Fruit fly (Drosophila melanogaster) whole organism, wandering third instar larva: ENCODE results near the gene hb.

Experiments used
- CG32264 ChIP-seq: fragments of 200-800 bp; sonication (Bioruptor generic); optimal IDR thresholded peaks from 2 replicates; lab custom pipeline; 2016; ENCODE audit warnings: missing biosample characterization, missing genetic modification characterization
- CG9705 ChIP-seq: fragments of 200-800 bp; sonication (Bioruptor generic); optimal IDR thresholded peaks from 2 replicates; lab custom pipeline; 2018; ENCODE audit warnings: missing biosample characterization, mild to moderate bottlenecking, missing genetic modification characterization
- CrebA ChIP-seq: fragments of 200-800 bp; sonication (Bioruptor generic); optimal IDR thresholded peaks from 2 replicates; lab custom pipeline; 2016; ENCODE audit warnings: missing biosample characterization, mild to moderate bottlenecking, missing genetic modification characterization, borderline replicate concordance
- Dfd ChIP-seq: fragments of >200 bp; optimal IDR thresholded peaks from 2 replicates; lab custom pipeline; 2017; ENCODE audit warnings: missing biosample characterization, missing genetic modification characterization
- Dif ChIP-seq: fragments of 200-275, 200-300 bp; sonication (Bioruptor generic); optimal IDR thresholded peaks from 2 replicates; lab custom pipeline; 2018; ENCODE audit warnings: missing biosample characterization, missing genetic modification characterization; ENCODE audit not compliant: partially characterized antibody
- GATAd ChIP-seq: sonication (Bioruptor generic); optimal IDR thresholded peaks from 2 replicates; lab custom pipeline; 2016; ENCODE audit warnings: missing biosample characterization, missing genetic modification characterization
- Hnf4 ChIP-seq: fragments of 200-800 bp; sonication (Bioruptor generic); optimal IDR thresholded peaks from 2 replicates; lab custom pipeline; 2016; ENCODE audit warnings: missing biosample characterization, mild to moderate bottlenecking, missing genetic modification characterization
- Hr78 ChIP-seq: fragments of >200 bp; optimal IDR thresholded peaks from 2 replicates; lab custom pipeline; 2017; ENCODE audit warnings: missing biosample characterization, missing genetic modification characterization
- Hr83 ChIP-seq: fragments of 200-300 bp; sonication (Bioruptor generic); optimal IDR thresholded peaks from 2 replicates; lab custom pipeline; 2016; ENCODE audit warnings: missing biosample characterization, mild to moderate bottlenecking, missing genetic modification characterization, moderate library complexity; ENCODE audit not compliant: poor library complexity, severe bottlenecking
- Jra ChIP-seq: sonication (Bioruptor generic); optimal IDR thresholded peaks from 2 replicates; lab custom pipeline; 2016; ENCODE audit warnings: missing biosample characterization, missing genetic modification characterization
- Myc ChIP-seq: fragments of >200 bp; optimal IDR thresholded peaks from 2 replicates; lab custom pipeline; 2017
- OdsH ChIP-seq: fragments of 200-800 bp; sonication (Bioruptor generic); optimal IDR thresholded peaks from 2 replicates; lab custom pipeline; 2016; ENCODE audit warnings: missing biosample characterization, mild to moderate bottlenecking, missing genetic modification characterization
- Rel ChIP-seq, 2 experiments: fragments of 200-800 bp; sonication (Bioruptor generic) in 1 of 2; optimal IDR thresholded peaks; 2 replicates in 1 of 2; 3 replicates in 1 of 2; lab custom pipeline; 2016 to 2019; ENCODE audit warnings: mild to moderate bottlenecking in 2 of 2, missing biosample characterization in 2 of 2, missing genetic modification characterization in 2 of 2, moderate library complexity in 1 of 2
- Sp1 ChIP-seq: fragments of 200-800 bp; sonication (Bioruptor generic); optimal IDR thresholded peaks from 3 replicates; lab custom pipeline; 2019; ENCODE audit warnings: missing biosample characterization, mild to moderate bottlenecking, missing genetic modification characterization, moderate library complexity
- Vsx2 ChIP-seq: fragments of 200-300, 225-300 bp; sonication (Bioruptor generic); optimal IDR thresholded peaks from 2 replicates; lab custom pipeline; 2018; ENCODE audit warnings: missing biosample characterization, missing genetic modification characterization; ENCODE audit not compliant: partially characterized antibody
- br ChIP-seq: fragments of 200-800 bp; sonication (Bioruptor generic); optimal IDR thresholded peaks from 2 replicates; lab custom pipeline; 2016; ENCODE audit warnings: missing biosample characterization, missing genetic modification characterization
- brk ChIP-seq: fragments of 200-800 bp; sonication (Bioruptor generic); optimal IDR thresholded peaks from 2 replicates; lab custom pipeline; 2016; ENCODE audit warnings: missing biosample characterization, mild to moderate bottlenecking, missing genetic modification characterization
- dl ChIP-seq, 2 experiments: fragments of 175-275, 200-275 bp in 1 of 2; fragments of 200-275 bp in 1 of 2; sonication (Bioruptor generic); optimal IDR thresholded peaks; lab custom pipeline; 2018; ENCODE audit warnings: mild to moderate bottlenecking in 2 of 2, missing biosample characterization in 2 of 2, missing genetic modification characterization in 2 of 2, moderate library complexity in 2 of 2; ENCODE audit not compliant: partially characterized antibody in 2 of 2, insufficient read depth in 1 of 2
- dmrt93B ChIP-seq: fragments of 200-800 bp; sonication (Bioruptor generic); optimal IDR thresholded peaks from 2 replicates; lab custom pipeline; 2018; ENCODE audit warnings: missing biosample characterization, mild to moderate bottlenecking, missing genetic modification characterization
- dsf ChIP-seq: sonication (Bioruptor generic); optimal IDR thresholded peaks from 2 replicates; lab custom pipeline; 2016; ENCODE audit warnings: missing biosample characterization, missing genetic modification characterization, borderline replicate concordance
- ey ChIP-seq: fragments of 200-800 bp; sonication (Bioruptor generic); optimal IDR thresholded peaks from 2 replicates; lab custom pipeline; 2016; ENCODE audit warnings: missing biosample characterization, missing genetic modification characterization
- fru ChIP-seq: fragments of 200-800 bp; sonication (Bioruptor generic); optimal IDR thresholded peaks from 3 replicates; lab custom pipeline; 2016; ENCODE audit warnings: missing biosample characterization, mild to moderate bottlenecking, missing genetic modification characterization
- h ChIP-seq: fragments of 200-800 bp; sonication (Bioruptor generic); optimal IDR thresholded peaks from 3 replicates; lab custom pipeline; 2016; ENCODE audit warnings: missing biosample characterization, mild to moderate bottlenecking, missing genetic modification characterization
- jim ChIP-seq: fragments of 175-275, 200-325 bp; sonication (Bioruptor generic); optimal IDR thresholded peaks from 2 replicates; lab custom pipeline; 2016; ENCODE audit warnings: missing biosample characterization, mild to moderate bottlenecking, missing genetic modification characterization
- lola ChIP-seq: fragments of >200 bp; optimal IDR thresholded peaks from 2 replicates; lab custom pipeline; 2017; ENCODE audit warnings: missing biosample characterization, missing genetic modification characterization
- pan ChIP-seq: fragments of >200 bp; optimal IDR thresholded peaks from 2 replicates; lab custom pipeline; 2017
- rgr ChIP-seq: fragments of 200-800 bp; sonication (Bioruptor generic); optimal IDR thresholded peaks from 3 replicates; lab custom pipeline; 2016; ENCODE audit warnings: missing biosample characterization, mild to moderate bottlenecking, missing genetic modification characterization
- sage ChIP-seq: fragments of 200-800 bp; sonication (Bioruptor generic); optimal IDR thresholded peaks from 2 replicates; lab custom pipeline; 2016; ENCODE audit warnings: missing biosample characterization, mild to moderate bottlenecking, missing genetic modification characterization
- tai ChIP-seq: sonication (Bioruptor generic); optimal IDR thresholded peaks from 2 replicates; lab custom pipeline; 2016; ENCODE audit warnings: missing biosample characterization, missing genetic modification characterization
- usp ChIP-seq: fragments of >200 bp; optimal IDR thresholded peaks from 2 replicates; lab custom pipeline; 2017; ENCODE audit warnings: missing biosample characterization, missing genetic modification characterization

hb gene

dm6 chr3R:8744198-8744597, 46.6 kb upstream of the hb start (continued):
- TF ChIP-seq usp (GFP tag; lab: Kevin White, UChicago) (no peak), tai (peak; percentile 54)

DNA sequence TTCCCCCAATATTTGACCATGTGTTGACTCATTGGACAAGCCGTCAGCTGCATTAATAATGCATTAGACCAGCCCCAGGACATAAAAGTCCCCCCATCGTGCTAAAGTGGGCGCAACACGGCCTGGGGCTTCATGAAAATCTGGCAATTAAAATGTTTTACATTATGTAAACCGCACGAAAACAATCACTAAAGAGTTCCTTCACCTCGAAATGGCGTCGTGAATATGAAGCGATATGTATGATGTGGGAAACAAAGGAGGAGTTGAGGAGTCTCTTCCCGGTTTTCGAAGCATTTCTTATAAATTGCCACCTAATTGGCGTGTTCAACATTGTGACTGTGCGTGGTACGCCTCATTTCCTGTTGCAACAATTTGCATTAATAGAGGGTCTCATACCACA, 45.0 kb upstream of the hb start:
- no peak for TF ChIP-seq ey (GFP tag; lab: Kevin White, UChicago)
- TF ChIP-seq Vsx2 (GFP tag; lab: Kevin White, UChicago) = no peak
- no peak for TF ChIP-seq Dfd (GFP tag; lab: Kevin White, UChicago)
- TF ChIP-seq dl (GFP tag; optimal IDR thresholded peaks at IDR 0.05; lab: Kevin White, UChicago; ENCODE audit: insufficient read depth in 1 of 2, partially characterized antibody in 2 of 2) = no peak
- TF ChIP-seq jim = no peak
- no peak for TF ChIP-seq Myc (lab: Kevin White, UChicago)
- TF ChIP-seq pan (lab: Kevin White, UChicago) = no peak
- TF ChIP-seq br (GFP tag; lab: Kevin White, UChicago) = no peak
- TF ChIP-seq Rel (GFP tag; optimal IDR thresholded peaks at IDR 0.05; lab: Kevin White, UChicago) = no peak
- TF ChIP-seq Rel (tag; optimal IDR thresholded peaks at IDR 0.05; lab: Kevin White, UChicago) = no peak
- no peak for TF ChIP-seq brk (GFP tag; lab: Kevin White, UChicago)
- TF ChIP-seq Jra (GFP tag; lab: Kevin White, UChicago) = no peak
- TF ChIP-seq CrebA (GFP tag; lab: Kevin White, UChicago) = no peak
- TF ChIP-seq dmrt93B (GFP tag; lab: Kevin White, UChicago) = no peak
- no peak for TF ChIP-seq GATAd (GFP tag; lab: Kevin White, UChicago)
- no peak for TF ChIP-seq Sp1
- no peak for TF ChIP-seq sage (GFP tag; lab: Kevin White, UChicago)
- no peak for TF ChIP-seq rgr (GFP tag; lab: Kevin White, UChicago)
- TF ChIP-seq CG32264 (GFP tag; lab: Kevin White, UChicago) = no peak

DNA sequence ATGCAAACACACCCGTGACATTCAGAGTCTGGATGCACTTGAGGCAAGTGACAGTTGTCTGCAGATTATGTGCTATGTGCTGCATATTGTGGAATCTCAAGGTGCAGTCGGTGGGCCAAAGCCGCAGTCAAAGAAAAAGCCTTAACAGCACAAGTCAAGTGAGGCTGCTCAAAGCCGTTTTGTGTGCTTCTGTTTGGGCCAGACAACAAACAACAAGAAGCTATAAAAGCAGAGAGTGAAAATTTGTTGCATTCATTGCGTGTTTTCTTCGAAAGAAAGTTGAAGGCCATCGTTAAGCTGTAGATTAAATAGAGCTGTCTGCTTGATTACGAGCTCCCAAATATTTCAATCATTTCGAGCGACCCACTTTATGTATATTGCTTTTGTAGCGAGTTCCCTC, 44.3 kb upstream of the hb start:
- TF ChIP-seq Hr83 (no peak), OdsH (no peak), Jra (GFP tag; lab: Kevin White, UChicago) (no peak), dl (GFP tag; optimal IDR thresholded peaks at IDR 0.05; lab: Kevin White, UChicago; ENCODE audit: insufficient read depth in 1 of 2, partially characterized antibody in 2 of 2) (no peak), CG9705 (GFP tag; lab: Kevin White, UChicago) (no peak)

DNA sequence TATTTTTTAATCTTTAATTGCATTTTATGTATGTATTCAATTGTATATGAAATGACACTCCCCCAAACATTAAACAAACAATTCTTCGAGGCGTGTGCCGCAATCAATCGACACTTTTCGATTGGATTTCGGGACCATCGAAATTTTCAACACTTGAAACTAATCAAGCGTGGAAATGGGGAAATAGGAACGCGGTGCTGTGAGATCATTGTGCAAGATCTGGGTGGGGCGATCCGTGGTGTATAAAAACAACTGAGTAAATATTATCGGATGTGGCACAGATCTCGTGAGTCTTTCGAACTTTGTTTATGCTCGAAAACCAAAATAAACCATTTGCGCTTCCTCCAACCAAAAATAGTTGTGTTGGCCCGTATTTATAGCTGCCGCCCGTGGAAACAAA, 43.6 kb upstream of the hb start:
- TF ChIP-seq Hr78 (GFP tag; lab: Kevin White, UChicago) (no peak), dl (GFP tag; optimal IDR thresholded peaks at IDR 0.05; lab: Kevin White, UChicago; ENCODE audit: insufficient read depth in 1 of 2, partially characterized antibody in 2 of 2) (no peak)

DNA sequence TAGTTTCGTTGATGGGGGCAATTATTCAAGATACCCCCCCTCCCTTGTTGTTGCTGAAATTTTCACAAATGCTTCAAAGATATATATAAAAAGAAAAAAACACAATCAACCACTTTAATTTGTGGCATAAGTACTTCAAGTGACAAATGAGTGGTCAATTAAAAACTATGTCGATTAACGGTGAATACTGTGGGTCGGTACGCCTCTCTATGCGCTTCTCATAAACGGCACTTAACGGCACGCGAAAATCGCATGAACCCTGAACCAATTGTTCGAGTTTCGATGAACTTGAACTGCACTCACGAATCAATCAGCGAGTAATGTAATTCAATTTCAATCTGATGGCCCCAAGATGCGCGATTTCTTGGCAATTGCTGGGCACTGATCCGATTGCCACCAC, 42.5 kb upstream of the hb start:
- TF ChIP-seq br (GFP tag; lab: Kevin White, UChicago) = no peak
- no peak for TF ChIP-seq Hnf4
- TF ChIP-seq CrebA (GFP tag; lab: Kevin White, UChicago) = no peak
- TF ChIP-seq h (GFP tag; lab: Kevin White, UChicago) = no peak
- TF ChIP-seq Sp1 = no peak
- no peak for TF ChIP-seq pan (lab: Kevin White, UChicago)
- no peak for TF ChIP-seq Dif (GFP tag; lab: Kevin White, UChicago)
- TF ChIP-seq Dfd (GFP tag; lab: Kevin White, UChicago) = no peak
- no peak for TF ChIP-seq fru (GFP tag; lab: Kevin White, UChicago)
- TF ChIP-seq CG32264 (GFP tag; lab: Kevin White, UChicago) = no peak
- TF ChIP-seq dmrt93B (GFP tag; lab: Kevin White, UChicago) = no peak
- TF ChIP-seq tai = no peak
- TF ChIP-seq OdsH = no peak
- no peak for TF ChIP-seq GATAd (GFP tag; lab: Kevin White, UChicago)
- no peak for TF ChIP-seq jim
- no peak for TF ChIP-seq lola (GFP tag; lab: Kevin White, UChicago)
- TF ChIP-seq dsf (GFP tag; lab: Kevin White, UChicago) = no peak
